Worm (Caenorhabditis elegans): Measurements from ENCODE around the gene srz-32.

DNA sequence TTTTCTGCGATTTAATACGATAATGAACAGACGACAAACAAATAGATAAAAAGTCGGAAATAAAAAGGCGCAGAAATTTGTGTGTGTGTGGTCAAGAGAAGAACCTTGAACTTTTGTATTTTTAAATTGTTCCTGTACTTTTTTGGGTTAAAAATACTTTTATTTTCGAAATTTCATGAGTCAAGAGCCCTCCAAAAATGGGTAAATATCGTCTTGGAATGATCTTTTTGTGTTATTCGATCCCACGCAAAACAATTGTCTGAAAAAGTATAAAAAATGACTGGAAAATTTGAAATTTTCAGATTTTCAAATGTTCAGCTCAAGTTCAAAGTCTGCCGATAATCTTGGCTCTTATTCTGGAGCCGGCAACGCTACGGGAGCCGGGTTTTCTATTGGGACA lies 40.5 kb upstream of the srz-32 start, which contains the start of gene C04C3.14:
- TF ChIP-seq ama-1 (optimal IDR thresholded peaks at IDR 0.05), result no peak
- TF ChIP-seq tra-4 (tag; optimal IDR thresholded peaks at IDR 0.05), result no peak
- no peak for TF ChIP-seq flt-1 (GFP tag; IDR thresholded peaks at IDR 0.05)
- no peak for TF ChIP-seq sea-1 (GFP tag; conservative IDR thresholded peaks at IDR 0.05)
- TF ChIP-seq tbx-37 (GFP tag; conservative IDR thresholded peaks at IDR 0.05), result no peak
- no peak for TF ChIP-seq hmbx-1 (tag; optimal IDR thresholded peaks at IDR 0.05)
